Worm (Caenorhabditis elegans): ENCODE results near the gene B0457.2.

Gene B0457.2

ce11 chrII:8927253-8927791, 971 bp upstream of the B0457.2 start, which contains the start of gene cct-2 (continued):
- TF ChIP-seq daf-19 (GFP tag; conservative IDR thresholded peaks at IDR 0.05), result no peak
- TF ChIP-seq cey-2 (tag; optimal IDR thresholded peaks at IDR 0.05; ENCODE audit: borderline replicate concordance, insufficient read depth), result no peak
- TF ChIP-seq nhr-28 (tag; optimal IDR thresholded peaks at IDR 0.05), result no peak
- peak in 1 of 2 experiments; percentile 54 for TF ChIP-seq hif-1 (tag; optimal IDR thresholded peaks at IDR 0.05)
- no peak for TF ChIP-seq nhr-42 (GFP tag; IDR thresholded peaks at IDR 0.05)
- TF ChIP-seq ZK337.2 (GFP tag; IDR thresholded peaks at IDR 0.05), result no peak
- no peak for TF ChIP-seq hlh-11 (tag; optimal IDR thresholded peaks at IDR 0.05)
- no peak for TF ChIP-seq Y105C5A.15 (GFP tag; IDR thresholded peaks at IDR 0.05)
- no peak for TF ChIP-seq Y48G9A.11 (GFP tag; IDR thresholded peaks at IDR 0.05)
- TF ChIP-seq ztf-11 (tag; optimal IDR thresholded peaks at IDR 0.05), result no peak
- TF ChIP-seq ceh-44 (GFP tag; IDR thresholded peaks at IDR 0.05), result 0 out of 2 replicates have a peak, but pooled peaks have one; percentile 9
- no peak for TF ChIP-seq lin-13 (GFP tag; optimal IDR thresholded peaks at IDR 0.05)
- TF ChIP-seq nhr-111 (GFP tag; optimal IDR thresholded peaks at IDR 0.05), result no peak
- TF ChIP-seq nhr-76 (tag; optimal IDR thresholded peaks at IDR 0.05), result no peak
- TF ChIP-seq mxl-2 (GFP tag; conservative IDR thresholded peaks at IDR 0.05), result no peak
- peak; percentile 42 for TF ChIP-seq dpl-1 (GFP tag; optimal IDR thresholded peaks at IDR 0.05)
- TF ChIP-seq ZK546.5 (tag; optimal IDR thresholded peaks at IDR 0.05), result no peak
- no peak for TF ChIP-seq madf-5 (GFP tag; IDR thresholded peaks at IDR 0.05)
- no peak for TF ChIP-seq spr-3 (GFP tag; optimal IDR thresholded peaks at IDR 0.05)
- no peak for TF ChIP-seq set-16 (GFP tag; IDR thresholded peaks at IDR 0.05)

- no peak for TF ChIP-seq ceh-82 (tag; optimal IDR thresholded peaks at IDR 0.05)
- no peak for TF ChIP-seq zip-2 (tag; optimal IDR thresholded peaks at IDR 0.05)
- TF ChIP-seq F10B5.3 (tag; optimal IDR thresholded peaks at IDR 0.05), result no peak
- TF ChIP-seq ceh-32 (tag; optimal IDR thresholded peaks at IDR 0.05; ENCODE audit: poor library complexity), result no peak
- TF ChIP-seq pqm-1 (tag; optimal IDR thresholded peaks at IDR 0.05), result peak; percentile 64
- TF ChIP-seq snpc-1.2 (GFP tag; IDR thresholded peaks at IDR 0.05), result no peak
- peak; percentile 16 for TF ChIP-seq hlh-11 (tag; optimal IDR thresholded peaks at IDR 0.05)
- no peak for TF ChIP-seq ZK337.2 (GFP tag; IDR thresholded peaks at IDR 0.05)
- no peak for TF ChIP-seq Y105C5A.15 (GFP tag; IDR thresholded peaks at IDR 0.05)
- TF ChIP-seq nhr-28 (tag; optimal IDR thresholded peaks at IDR 0.05), result peak; percentile 32
- TF ChIP-seq skn-1 (tag; optimal IDR thresholded peaks at IDR 0.05), result no peak
- no peak for TF ChIP-seq nhr-41 (GFP tag; IDR thresholded peaks at IDR 0.05)
- TF ChIP-seq saeg-2 (GFP tag; IDR thresholded peaks at IDR 0.05), result no peak
- TF ChIP-seq F49E8.2 (tag; optimal IDR thresholded peaks at IDR 0.05; ENCODE audit: borderline replicate concordance), result no peak
- TF ChIP-seq daf-19 (GFP tag; conservative IDR thresholded peaks at IDR 0.05), result no peak
- no peak for TF ChIP-seq fos-1 (tag; optimal IDR thresholded peaks at IDR 0.05)
- TF ChIP-seq daf-8 (GFP tag; IDR thresholded peaks at IDR 0.05), result no peak
- no peak for TF ChIP-seq set-16 (GFP tag; IDR thresholded peaks at IDR 0.05)
- no peak for TF ChIP-seq daf-16 (GFP tag; optimal IDR thresholded peaks at IDR 0.05)
- TF ChIP-seq daf-16 (tag; optimal IDR thresholded peaks at IDR 0.05), result peak; percentile 76
- TF ChIP-seq dmd-6 (GFP tag; IDR thresholded peaks at IDR 0.05), result peak; percentile 46; the same call in 1 of the 2 replicates
- no peak for TF ChIP-seq nhr-76 (tag; optimal IDR thresholded peaks at IDR 0.05)
- TF ChIP-seq zfp-3 (GFP tag; conservative IDR thresholded peaks at IDR 0.05), result no peak
- no peak for TF ChIP-seq ces-1 (GFP tag; optimal IDR thresholded peaks at IDR 0.05)
Observed at ce11 chrII:8923187-8923586, 3.2 kb downstream of the B0457.2 start.

ce11 chrII:8922140-8922539, 4.2 kb downstream of the B0457.2 start, which contains the start of gene B0457.6:
B0457.6 (plus strand) TSS chrII:8922423.
- TF ChIP-seq egl-43 (GFP tag; IDR thresholded peaks at IDR 0.05) (no peak), pqm-1 (tag; optimal IDR thresholded peaks at IDR 0.05) (peak; percentile 90), nhr-28 (tag; optimal IDR thresholded peaks at IDR 0.05) (peak; percentile 45), hlh-30 (tag; optimal IDR thresholded peaks at IDR 0.05; ENCODE audit: insufficient read depth) (peak; percentile 9), duxl-1 (tag; optimal IDR thresholded peaks at IDR 0.05; ENCODE audit: poor library complexity) (no peak), daf-16 (GFP tag; optimal IDR thresholded peaks at IDR 0.05) (no peak), daf-16 (tag; optimal IDR thresholded peaks at IDR 0.05) (no peak), set-16 (GFP tag; IDR thresholded peaks at IDR 0.05) (no peak), ceh-28 (tag; optimal IDR thresholded peaks at IDR 0.05) (no peak), egl-27 (tag; optimal IDR thresholded peaks at IDR 0.05) (no peak), lin-38 (GFP tag; IDR thresholded peaks at IDR 0.05) (no peak), snpc-1.2 (GFP tag; IDR thresholded peaks at IDR 0.05) (no peak), hif-1 (tag; optimal IDR thresholded peaks at IDR 0.05) (no peak), ztf-7 (tag; optimal IDR thresholded peaks at IDR 0.05) (no peak), dpl-1 (GFP tag; optimal IDR thresholded peaks at IDR 0.05) (no peak), nhr-41 (GFP tag; IDR thresholded peaks at IDR 0.05) (0 out of 2 replicates have a peak, but pooled peaks have one; percentile 15), hlh-11 (tag; optimal IDR thresholded peaks at IDR 0.05) (peak; percentile 48), fos-1 (tag; optimal IDR thresholded peaks at IDR 0.05) (no peak), gei-8 (GFP tag; optimal IDR thresholded peaks at IDR 0.05) (no peak), Y48G9A.11 (GFP tag; IDR thresholded peaks at IDR 0.05) (no peak), lsy-2 (tag; optimal IDR thresholded peaks at IDR 0.05) (peak in 1 of 2 experiments; percentile 37)
